Worm (Caenorhabditis elegans) whole organism, midembryonic: ENCODE results near the gene clec-88.

ENCODE experiments used
- T22C8.4 ChIP-seq: fragments of 200-800 bp; sonication (Bioruptor generic); IDR thresholded peaks from 2 replicates; pipeline ENCODE4 v1.3.6; 2022; ENCODE audit warnings: missing genetic modification characterization, missing compliant biosample characterization
- cog-1 ChIP-seq: sonication (generic microtip); optimal IDR thresholded peaks from 2 replicates; lab custom pipeline; 2016; ENCODE audit warnings: missing genetic modification characterization, missing compliant biosample characterization
- flt-1 ChIP-seq: fragments of 200-800 bp; sonication (Bioruptor generic); IDR thresholded peaks from 2 replicates; pipeline ENCODE4 v1.3.6; 2022; ENCODE audit warnings: missing genetic modification characterization, missing compliant biosample characterization
- klf-2 ChIP-seq: fragments of 200-800 bp; sonication (Bioruptor generic); conservative IDR thresholded peaks from 2 replicates; pipeline ENCODE4 v1.3.6; 2022; ENCODE audit warnings: missing genetic modification reagents, missing genetic modification characterization, missing compliant biosample characterization
- med-1 ChIP-seq: sonication (generic microtip); optimal IDR thresholded peaks from 2 replicates; lab custom pipeline; 2017; ENCODE audit warnings: missing genetic modification characterization, mild to moderate bottlenecking, missing compliant biosample characterization, antibody characterized with exemption, missing genetic modification reagents; ENCODE audit not compliant: insufficient read depth
- ref-1 ChIP-seq: fragments of 200-800 bp; sonication (Bioruptor generic); conservative IDR thresholded peaks from 2 replicates; pipeline ENCODE4 v1.3.6; 2022; ENCODE audit warnings: missing genetic modification reagents, missing genetic modification characterization, missing compliant biosample characterization
- tab-1 ChIP-seq: fragments of 200-800 bp; sonication (Bioruptor generic); IDR thresholded peaks from 2 replicates; pipeline ENCODE4 v1.3.6; 2022; ENCODE audit warnings: missing genetic modification characterization, missing compliant biosample characterization
- ztf-23 ChIP-seq: fragments of 200-800 bp; sonication (Bioruptor generic); IDR thresholded peaks from 2 replicates; pipeline ENCODE4 v1.3.6; 2022; ENCODE audit warnings: missing genetic modification reagents, missing genetic modification characterization, missing compliant biosample characterization
- ztf-29 ChIP-seq: fragments of 200-800 bp; sonication (Bioruptor generic); IDR thresholded peaks from 2 replicates; pipeline ENCODE4 v1.3.6; 2022; ENCODE audit warnings: missing genetic modification reagents, missing genetic modification characterization, missing compliant biosample characterization

The clec-88 gene

ce11 chrII:6360822-6361221 lies 4.7 kb upstream of the clec-88 start, which contains the start of gene K10B2.4:
Gene K10B2.4 (minus strand): TSS chrII:6360959.
- no peak for TF ChIP-seq klf-2
- no peak for TF ChIP-seq T22C8.4
- no peak for TF ChIP-seq ref-1
- TF ChIP-seq ztf-23 (GFP tag; lab: Robert Waterston, UW) = peak; percentile 65; the same call in 1 of the 2 replicates
- TF ChIP-seq ztf-29 (GFP tag; lab: Robert Waterston, UW) = no peak
- no peak for TF ChIP-seq tab-1 (GFP tag; lab: Robert Waterston, UW)

ce11 chrII:6366696-6367095 lies 1.2 kb downstream of the clec-88 start, which contains the start of gene ctsa-4.1:
Gene ctsa-4.1 (plus strand): TSS chrII:6366996.
- TF ChIP-seq cog-1 = no peak
- TF ChIP-seq ref-1 = no peak
- TF ChIP-seq klf-2 = no peak
- no peak for TF ChIP-seq T22C8.4

ce11 chrII:6370110-6370509 lies 4.6 kb downstream of the clec-88 start:
- TF ChIP-seq cog-1 = peak; percentile 57
- no peak for TF ChIP-seq flt-1 (GFP tag; lab: Robert Waterston, UW)
- no peak for TF ChIP-seq tab-1 (GFP tag; lab: Robert Waterston, UW)
- peak; percentile 59 for TF ChIP-seq T22C8.4
- TF ChIP-seq ztf-29 (GFP tag; lab: Robert Waterston, UW) = no peak
- no peak for TF ChIP-seq med-1 (GFP tag; lab: Kevin White, UChicago)
- no peak for TF ChIP-seq klf-2
- no peak for TF ChIP-seq ztf-23 (GFP tag; lab: Robert Waterston, UW)
- TF ChIP-seq ref-1 = no peak

- no peak for TF ChIP-seq ztf-23 (GFP tag; lab: Robert Waterston, UW)
- TF ChIP-seq klf-2 = no peak
- no peak for TF ChIP-seq cog-1
- no peak for TF ChIP-seq ref-1
- no peak for TF ChIP-seq flt-1 (GFP tag; lab: Robert Waterston, UW)
- no peak for TF ChIP-seq med-1 (GFP tag; lab: Kevin White, UChicago)
- no peak for TF ChIP-seq T22C8.4
- no peak for TF ChIP-seq tab-1 (GFP tag; lab: Robert Waterston, UW)
- TF ChIP-seq ztf-29 (GFP tag; lab: Robert Waterston, UW) = no peak
These were observed 5.5 kb downstream of the clec-88 start, which contains the start of gene lin-23 for ce11 chrII:6371003-6371402. Gene lin-23 (plus strand): TSS chrII:6371303.

- TF ChIP-seq T22C8.4 (no peak), cog-1 (no peak), tab-1 (GFP tag; lab: Robert Waterston, UW) (no peak), flt-1 (GFP tag; lab: Robert Waterston, UW) (no peak), ref-1 (no peak), med-1 (GFP tag; lab: Kevin White, UChicago) (no peak), ztf-23 (GFP tag; lab: Robert Waterston, UW) (no peak), ztf-29 (GFP tag; lab: Robert Waterston, UW) (no peak), klf-2 (no peak)
These were observed 7.8 kb downstream of the clec-88 start for ce11 chrII:6373361-6373760.

ce11 chrII:6374646-6375045 lies 9.1 kb downstream of the clec-88 start:
- TF ChIP-seq klf-2 = no peak

- TF ChIP-seq klf-2 = no peak
- no peak for TF ChIP-seq flt-1 (GFP tag; lab: Robert Waterston, UW)
- no peak for TF ChIP-seq tab-1 (GFP tag; lab: Robert Waterston, UW)
- no peak for TF ChIP-seq med-1 (GFP tag; lab: Kevin White, UChicago)
These were observed 11.2 kb downstream of the clec-88 start for ce11 chrII:6376693-6377092.

- TF ChIP-seq tab-1 (GFP tag; lab: Robert Waterston, UW) = no peak
- no peak for TF ChIP-seq med-1 (GFP tag; lab: Kevin White, UChicago)
- no peak for TF ChIP-seq ztf-23 (GFP tag; lab: Robert Waterston, UW)
- TF ChIP-seq ref-1 = no peak
- TF ChIP-seq klf-2 = no peak
- no peak for TF ChIP-seq T22C8.4
- no peak for TF ChIP-seq ztf-29 (GFP tag; lab: Robert Waterston, UW)
These were observed 11.9 kb downstream of the clec-88 start for ce11 chrII:6377381-6377948.

ce11 chrII:6379038-6379563 lies 13.6 kb downstream of the clec-88 start:
- TF ChIP-seq ref-1 = no peak
- TF ChIP-seq ztf-23 (GFP tag; lab: Robert Waterston, UW) = no peak
- TF ChIP-seq ztf-29 (GFP tag; lab: Robert Waterston, UW) = no peak
- TF ChIP-seq flt-1 (GFP tag; lab: Robert Waterston, UW) = no peak

- no peak for TF ChIP-seq flt-1 (GFP tag; lab: Robert Waterston, UW)
- no peak for TF ChIP-seq cog-1
- no peak for TF ChIP-seq tab-1 (GFP tag; lab: Robert Waterston, UW)
- no peak for TF ChIP-seq T22C8.4
- no peak for TF ChIP-seq ztf-23 (GFP tag; lab: Robert Waterston, UW)
- no peak for TF ChIP-seq klf-2
- TF ChIP-seq ztf-29 (GFP tag; lab: Robert Waterston, UW) = no peak
- TF ChIP-seq ref-1 = no peak
- TF ChIP-seq med-1 (GFP tag; lab: Kevin White, UChicago) = no peak
These were observed 15.3 kb downstream of the clec-88 start, which contains the start of gene F58F12.12 for ce11 chrII:6380866-6381265. Gene F58F12.12 (plus strand): TSS chrII:6381166.

- no peak for TF ChIP-seq ref-1
- peak; percentile 47; the same call in 1 of the 2 replicates for TF ChIP-seq flt-1 (GFP tag; lab: Robert Waterston, UW)
- no peak for TF ChIP-seq cog-1
These were observed 17.7 kb downstream of the clec-88 start, which contains the start of gene F58F12.1 for ce11 chrII:6383183-6383695. Gene F58F12.1 (plus strand): TSS chrII:6383645.
